Fruit fly (Drosophila melanogaster) whole organism, embryonic: Measurements from ENCODE around the gene ZAP3.

Experiments
- Asciz ChIP-seq: fragments of 200-800 bp; sonication (Bioruptor generic); optimal IDR thresholded peaks from 2 replicates; lab custom pipeline; 2017; ENCODE audit warnings: missing biosample characterization, mild to moderate bottlenecking, missing genetic modification characterization, missing genetic modification reagents
- Atf6 ChIP-seq: fragments of 200-800 bp; sonication (Bioruptor generic); IDR thresholded peaks from 2 replicates; pipeline ENCODE4 v1.3.6; 2022; ENCODE audit warnings: missing biosample characterization, missing genetic modification characterization
- Awh ChIP-seq: fragments of 200-800 bp; sonication (Bioruptor generic); IDR thresholded peaks from 2 replicates; pipeline ENCODE4, ENCODE4 v1.3.6; 2022; ENCODE audit warnings: missing biosample characterization, missing genetic modification characterization
- CG10147 ChIP-seq: fragments of 200-800 bp; sonication (Bioruptor generic); optimal IDR thresholded peaks from 2 replicates; lab custom pipeline; 2019; ENCODE audit warnings: missing biosample characterization, mild to moderate bottlenecking, missing genetic modification characterization, moderate library complexity
- CG10274 ChIP-seq: fragments of 200-800 bp; sonication (Bioruptor generic); optimal IDR thresholded peaks from 3 replicates; lab custom pipeline; 2017; ENCODE audit warnings: missing biosample characterization, mild to moderate bottlenecking, missing genetic modification characterization
- CG10321 ChIP-seq: fragments of 200-800 bp; sonication (Bioruptor generic); IDR thresholded peaks from 2 replicates; pipeline ENCODE4 v1.3.6; 2022; ENCODE audit warnings: missing biosample characterization, missing genetic modification characterization
- CG11093 ChIP-seq: fragments of 200-800 bp; sonication (Bioruptor generic); IDR thresholded peaks from 3 replicates; pipeline ENCODE4 v1.3.6; 2022; ENCODE audit warnings: missing biosample characterization, missing genetic modification characterization
- CG11696 ChIP-seq: fragments of 200-800 bp; sonication (Bioruptor generic); IDR thresholded peaks from 2 replicates; pipeline ENCODE4 v1.3.6; 2022; ENCODE audit warnings: missing biosample characterization, missing genetic modification characterization
- CG12071 ChIP-seq: fragments of 200-800 bp; sonication (Bioruptor generic); optimal IDR thresholded peaks from 3 replicates; lab custom pipeline; 2018; ENCODE audit warnings: missing biosample characterization, mild to moderate bottlenecking, missing genetic modification characterization
- CG12104 ChIP-seq: fragments of 200-800 bp; sonication (Bioruptor generic); optimal IDR thresholded peaks from 3 replicates; lab custom pipeline; 2016; ENCODE audit warnings: missing biosample characterization, missing genetic modification characterization
- CG12299 ChIP-seq: fragments of 200-800 bp; sonication (Bioruptor generic); optimal IDR thresholded peaks from 2 replicates; lab custom pipeline; 2018; ENCODE audit warnings: missing biosample characterization, mild to moderate bottlenecking, missing genetic modification characterization
- CG13894 ChIP-seq: fragments of 200-800 bp; sonication (Bioruptor generic); optimal IDR thresholded peaks from 3 replicates; lab custom pipeline; 2018; ENCODE audit warnings: missing biosample characterization, mild to moderate bottlenecking, missing genetic modification characterization, moderate library complexity
- CG14014 ChIP-seq: fragments of 200-800 bp; sonication (Bioruptor generic); IDR thresholded peaks from 2 replicates; pipeline ENCODE4 v1.3.6; 2022; ENCODE audit warnings: missing biosample characterization, missing genetic modification characterization
- CG15269 ChIP-seq: fragments of 200-800 bp; sonication (Bioruptor generic); optimal IDR thresholded peaks from 2 replicates; lab custom pipeline; 2018; ENCODE audit warnings: missing biosample characterization, mild to moderate bottlenecking, missing genetic modification characterization, moderate library complexity
- CG15696 ChIP-seq: fragments of 200-800 bp; sonication (Bioruptor generic); optimal IDR thresholded peaks from 2 replicates; lab custom pipeline; 2019; ENCODE audit warnings: missing biosample characterization, mild to moderate bottlenecking, missing genetic modification characterization, moderate library complexity
- CG17568 ChIP-seq: fragments of 200-800 bp; sonication (Bioruptor generic); optimal IDR thresholded peaks from 2 replicates; lab custom pipeline; 2018; ENCODE audit warnings: missing biosample characterization, mild to moderate bottlenecking, missing genetic modification characterization, moderate library complexity
- CG30020 ChIP-seq: fragments of 200-800 bp; optimal IDR thresholded peaks from 2 replicates; lab custom pipeline; 2019; ENCODE audit warnings: missing biosample characterization, mild to moderate bottlenecking, missing genetic modification characterization, moderate library complexity
- CG34376 ChIP-seq: fragments of 200-800 bp; sonication (Bioruptor generic); optimal IDR thresholded peaks from 2 replicates; lab custom pipeline; 2018; ENCODE audit warnings: missing biosample characterization, mild to moderate bottlenecking, missing genetic modification characterization
- CG5180 ChIP-seq: fragments of 200-800 bp; sonication (Bioruptor generic); optimal IDR thresholded peaks from 3 replicates; lab custom pipeline; 2017; ENCODE audit warnings: missing biosample characterization, missing genetic modification characterization, mild to moderate bottlenecking, moderate library complexity, missing genetic modification reagents
- CG6689 ChIP-seq: fragments of 200-800 bp; sonication (Bioruptor generic); IDR thresholded peaks from 2 replicates; pipeline ENCODE4 v1.3.6; 2022; ENCODE audit warnings: missing biosample characterization, missing genetic modification characterization
- CG7556 ChIP-seq: fragments of 200-800 bp; sonication (Bioruptor generic); optimal IDR thresholded peaks from 2 replicates; lab custom pipeline; 2017; ENCODE audit warnings: missing biosample characterization, mild to moderate bottlenecking, missing genetic modification characterization
- CG7963 ChIP-seq: fragments of 200-800 bp; sonication (Bioruptor generic); IDR thresholded peaks from 3 replicates; pipeline ENCODE4 v1.3.6; 2022; ENCODE audit warnings: missing biosample characterization, missing genetic modification characterization; ENCODE audit not compliant: partially characterized antibody
- D19B ChIP-seq: fragments of 200-800 bp; sonication (Bioruptor generic); optimal IDR thresholded peaks from 2 replicates; lab custom pipeline; 2017; ENCODE audit warnings: missing biosample characterization, mild to moderate bottlenecking, missing genetic modification characterization
- GATAe ChIP-seq: fragments of 200-800 bp; sonication (Bioruptor generic); conservative IDR thresholded peaks from 2 replicates; pipeline ENCODE4 v1.3.6; 2022; ENCODE audit warnings: missing biosample characterization, missing genetic modification characterization
- HHEX ChIP-seq: fragments of 200-800 bp; sonication (Bioruptor generic); optimal IDR thresholded peaks from 3 replicates; lab custom pipeline; 2017; ENCODE audit warnings: missing biosample characterization, mild to moderate bottlenecking, missing genetic modification characterization, missing genetic modification reagents
- HmgD ChIP-seq: fragments of 200-800 bp; sonication (Bioruptor generic); optimal IDR thresholded peaks from 3 replicates; lab custom pipeline; 2016; ENCODE audit warnings: missing biosample characterization, missing genetic modification characterization
- Hmx ChIP-seq: fragments of 200-800 bp; sonication (Bioruptor generic); optimal IDR thresholded peaks from 2 replicates; lab custom pipeline; 2016; ENCODE audit warnings: missing biosample characterization, missing genetic modification characterization
- Hr78 ChIP-seq, 2 experiments: fragments of 200-800 bp in 1 of 2; fragments of >200 bp in 1 of 2; sonication (Bioruptor generic) in 1 of 2; optimal IDR thresholded peaks; 2 replicates each; lab custom pipeline; 2017 to 2019; ENCODE audit warnings: missing biosample characterization in 2 of 2, missing genetic modification characterization in 2 of 2, mild to moderate bottlenecking in 1 of 2, moderate library complexity in 1 of 2
- Med ChIP-seq: fragments of 200-800 bp; sonication (Bioruptor generic); peaks from one replicate; lab custom pipeline; 2016; ENCODE audit warnings: missing biosample characterization, missing genetic modification characterization, mild to moderate bottlenecking, inconsistent platforms, moderate library complexity
- Nf-YA ChIP-seq: fragments of 200-800 bp; sonication (Bioruptor generic); IDR thresholded peaks from 2 replicates; pipeline ENCODE4 v1.3.6; 2022; ENCODE audit warnings: missing biosample characterization, missing genetic modification characterization
- Pdp1 ChIP-seq, 2 experiments: fragments of 200-800 bp; sonication (Bioruptor generic); optimal IDR thresholded peaks; 3 replicates each; lab custom pipeline; 2016; ENCODE audit warnings: missing biosample characterization in 2 of 2, missing genetic modification characterization in 2 of 2, mild to moderate bottlenecking in 1 of 2, moderate library complexity in 1 of 2
- al ChIP-seq: fragments of 200-800 bp; sonication (Bioruptor generic); IDR thresholded peaks from 2 replicates; pipeline ENCODE4 v1.3.6; 2022; ENCODE audit warnings: missing biosample characterization, missing genetic modification characterization
- eyg ChIP-seq: fragments of 200-800 bp; sonication (Bioruptor generic); optimal IDR thresholded peaks from 3 replicates; lab custom pipeline; 2016; ENCODE audit warnings: missing biosample characterization, missing genetic modification characterization
- gce ChIP-seq: fragments of 200-800 bp; sonication (Bioruptor generic); IDR thresholded peaks from 3 replicates; pipeline ENCODE4 v1.3.6; 2022; ENCODE audit warnings: missing biosample characterization, missing genetic modification characterization
- gcm2 ChIP-seq: fragments of 200-800 bp; sonication (Bioruptor generic); optimal IDR thresholded peaks from 2 replicates; lab custom pipeline; 2016; ENCODE audit warnings: missing biosample characterization, missing genetic modification characterization
- hbn ChIP-seq: fragments of 200-800 bp; sonication (Bioruptor generic); IDR thresholded peaks from 2 replicates; pipeline ENCODE4 v1.3.6; 2022; ENCODE audit warnings: missing biosample characterization, missing genetic modification characterization; ENCODE audit not compliant: partially characterized antibody
- hkb ChIP-seq, 2 experiments: fragments of 200-800 bp in 1 of 2; fragments of >200 bp in 1 of 2; sonication (Bioruptor generic) in 1 of 2; IDR thresholded peaks in 1 of 2; optimal IDR thresholded peaks in 1 of 2; 2 replicates each; pipeline versions ENCODE4 v1.3.6 to Lab custom; 2017 to 2022; ENCODE audit warnings: missing biosample characterization in 1 of 2, missing genetic modification characterization in 1 of 2
- ken ChIP-seq: fragments of 200-800 bp; sonication (Bioruptor generic); IDR thresholded peaks from 3 replicates; pipeline ENCODE4 v1.3.6; 2022; ENCODE audit warnings: missing biosample characterization, missing genetic modification characterization
- mirr ChIP-seq: fragments of 200-800 bp; sonication (Bioruptor generic); optimal IDR thresholded peaks from 3 replicates; lab custom pipeline; 2018; ENCODE audit warnings: missing biosample characterization, mild to moderate bottlenecking, missing genetic modification characterization
- pros ChIP-seq: fragments of 200-800 bp; sonication (Bioruptor generic); optimal IDR thresholded peaks from 3 replicates; lab custom pipeline; 2019; ENCODE audit warnings: missing biosample characterization, mild to moderate bottlenecking, missing genetic modification characterization, moderate library complexity
- sd ChIP-seq: fragments of 200-800 bp; sonication (Bioruptor generic); optimal IDR thresholded peaks from 3 replicates; lab custom pipeline; 2018; ENCODE audit warnings: missing biosample characterization, mild to moderate bottlenecking, missing genetic modification characterization, moderate library complexity
- seq ChIP-seq: fragments of 200-800 bp; sonication (Bioruptor generic); IDR thresholded peaks from 2 replicates; pipeline ENCODE4 v1.3.6; 2022; ENCODE audit warnings: missing biosample characterization, missing genetic modification characterization
- sna ChIP-seq: fragments of 200-800 bp; sonication (Bioruptor generic); IDR thresholded peaks from 2 replicates; pipeline ENCODE4 v1.3.6; 2022; ENCODE audit warnings: missing biosample characterization, missing genetic modification characterization; ENCODE audit not compliant: partially characterized antibody
- sr ChIP-seq: fragments of 200-800 bp; sonication (Bioruptor generic); IDR thresholded peaks from 3 replicates; pipeline ENCODE4 v1.3.6; 2022; ENCODE audit warnings: missing biosample characterization, missing genetic modification characterization
- toy ChIP-seq: fragments of 200-800 bp; sonication (Bioruptor generic); IDR thresholded peaks from 2 replicates; pipeline ENCODE4 v1.3.6; 2022; ENCODE audit warnings: missing biosample characterization, missing genetic modification characterization
- vfl ChIP-seq: fragments of 200-800 bp; sonication (Bioruptor generic); optimal IDR thresholded peaks from 2 replicates; lab custom pipeline; 2016; ENCODE audit warnings: missing biosample characterization, missing genetic modification characterization
- wek ChIP-seq: fragments of 200-800 bp; sonication (Bioruptor generic); optimal IDR thresholded peaks from 3 replicates; lab custom pipeline; 2018; ENCODE audit warnings: missing biosample characterization, mild to moderate bottlenecking, missing genetic modification characterization, moderate library complexity
- yki ChIP-seq: fragments of >200 bp; optimal IDR thresholded peaks from 3 replicates; lab custom pipeline; 2018
- zf30C ChIP-seq: fragments of 200-800 bp; sonication (Bioruptor generic); optimal IDR thresholded peaks from 3 replicates; lab custom pipeline; 2018; ENCODE audit warnings: missing biosample characterization, mild to moderate bottlenecking, missing genetic modification characterization

Gene ZAP3

dm6 chrX:10046760-10047159 lies 35.5 kb downstream of the ZAP3 start:
- TF ChIP-seq gce (GFP tag; lab: Robert Waterston, UW) (no peak), CG12104 (GFP tag; lab: Kevin White, UChicago) (no peak), Hmx (no peak), CG17568 (GFP tag; lab: Kevin White, UChicago) (no peak), CG10321 (GFP tag; lab: Robert Waterston, UW) (no peak), sd (peak; percentile 19), pros (GFP tag; lab: Kevin White, UChicago) (peak; percentile 23), Pdp1 (GFP tag; optimal IDR thresholded peaks at IDR 0.05; lab: Kevin White, UChicago) (peak in 1 of 2 experiments; percentile 85)
- TF ChIP-seq, all 482 proteins: peak for 3

- no peak for TF ChIP-seq HmgD (GFP tag; lab: Kevin White, UChicago)
- TF ChIP-seq al (GFP tag; lab: Robert Waterston, UW): no peak
- TF ChIP-seq zf30C (GFP tag; lab: Kevin White, UChicago): no peak
- TF ChIP-seq yki: no peak
- no peak for TF ChIP-seq CG10274 (GFP tag; lab: Kevin White, UChicago)
- no peak for TF ChIP-seq CG11093 (GFP tag; lab: Robert Waterston, UW)
- TF ChIP-seq CG7963: no peak
- no peak for TF ChIP-seq CG34376 (GFP tag; lab: Kevin White, UChicago)
- no peak for TF ChIP-seq eyg
- TF ChIP-seq Hr78 (GFP tag; optimal IDR thresholded peaks at IDR 0.05; lab: Kevin White, UChicago): no peak
- no peak for TF ChIP-seq hbn
- no peak for TF ChIP-seq Atf6 (GFP tag; lab: Robert Waterston, UW)
- no peak for TF ChIP-seq CG15696 (tag; lab: Kevin White, UChicago)
- TF ChIP-seq CG6689 (GFP tag; lab: Robert Waterston, UW): no peak
- no peak for TF ChIP-seq CG13894 (tag; lab: Kevin White, UChicago)
- no peak for TF ChIP-seq vfl
- TF ChIP-seq CG12299 (tag; lab: Kevin White, UChicago): no peak
- TF ChIP-seq CG10147 (GFP tag; lab: Kevin White, UChicago): no peak
- TF ChIP-seq sna: no peak
- TF ChIP-seq GATAe: no peak
- TF ChIP-seq, all 482 proteins: peak for 0
Observed at dm6 chrX:10045763-10046162, 36.5 kb downstream of the ZAP3 start.

DNA sequence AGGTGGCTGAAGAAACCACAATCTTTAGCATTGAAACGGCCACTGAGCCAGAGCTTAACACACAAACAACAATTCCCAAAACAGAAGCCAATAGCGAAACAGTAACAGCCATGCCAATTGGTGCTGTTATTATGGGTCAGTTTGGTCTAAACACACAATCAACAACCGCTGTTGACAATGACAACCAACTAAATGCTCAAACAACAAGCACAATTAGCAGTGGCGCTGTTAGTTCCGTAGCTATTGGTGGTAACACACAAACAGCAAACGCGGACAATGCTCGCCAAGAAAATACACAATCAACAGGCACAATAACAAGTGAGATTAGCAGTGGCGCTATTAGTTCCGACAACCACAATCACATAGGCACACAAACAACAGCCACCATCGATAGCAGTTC lies 38.4 kb downstream of the ZAP3 start:
- TF ChIP-seq Asciz (GFP tag; lab: Kevin White, UChicago): peak; percentile 28
- TF ChIP-seq D19B (GFP tag; lab: Kevin White, UChicago): no peak
- TF ChIP-seq CG30020 (tag; lab: Kevin White, UChicago): no peak
- TF ChIP-seq CG15269 (tag; lab: Kevin White, UChicago): peak; percentile 37
- peak; percentile 51; the same call in 1 of the 2 replicates for TF ChIP-seq seq
- TF ChIP-seq HHEX: peak; percentile 13
- peak; percentile 20; the same call in 1 of the 2 replicates for TF ChIP-seq CG14014 (GFP tag; lab: Robert Waterston, UW)
- TF ChIP-seq Nf-YA (GFP tag; lab: Robert Waterston, UW): peak; percentile 43; the same call in 1 of the 2 replicates
- peak; percentile 7 for TF ChIP-seq mirr
- no peak for TF ChIP-seq CG7556 (GFP tag; lab: Kevin White, UChicago)
- peak; percentile 77 for TF ChIP-seq Med (GFP tag; lab: Kevin White, UChicago)
- TF ChIP-seq sr (GFP tag; lab: Robert Waterston, UW): peak; percentile 29; the same call in 1 of the 3 replicates
- TF ChIP-seq Awh (GFP tag; lab: Robert Waterston, UW): peak; percentile 56; the same call in 1 of the 2 replicates
- no peak for TF ChIP-seq toy (GFP tag; lab: Robert Waterston, UW)
- peak; percentile 44 for TF ChIP-seq CG12071 (GFP tag; lab: Kevin White, UChicago)
- TF ChIP-seq ken (GFP tag; lab: Robert Waterston, UW): 0 out of 3 replicates have a peak, but pooled peaks have one; percentile 12
- no peak for TF ChIP-seq CG11696 (GFP tag; lab: Robert Waterston, UW)
- peak; percentile 28 for TF ChIP-seq CG5180 (GFP tag; lab: Kevin White, UChicago)
- TF ChIP-seq wek (GFP tag; lab: Kevin White, UChicago): peak; percentile 56
- no peak for TF ChIP-seq gcm2 (GFP tag; lab: Kevin White, UChicago)
- TF ChIP-seq hkb (optimal IDR thresholded peaks at IDR 0.05; lab: Kevin White, UChicago): no peak
- peak; percentile 42; the same call in 1 of the 2 replicates for TF ChIP-seq hkb (GFP tag; IDR thresholded peaks at IDR 0.05; lab: Robert Waterston, UW)
